Worm (Caenorhabditis elegans) whole organism, late embryonic: ENCODE results near the gene clec-142.

Experiments
- C08G9.2 ChIP-seq: sonication (generic microtip); optimal IDR thresholded peaks from 2 replicates; lab custom pipeline; 2016; ENCODE audit warnings: mild to moderate bottlenecking, missing genetic modification characterization, moderate library complexity, missing compliant biosample characterization
- C38D4.7 ChIP-seq: fragments of 200-800 bp; sonication (Bioruptor generic); optimal IDR thresholded peaks from 2 replicates; lab custom pipeline; 2018; ENCODE audit warnings: mild to moderate bottlenecking, missing genetic modification characterization, moderate library complexity, missing compliant biosample characterization
- K02D7.2 ChIP-seq: sonication (generic microtip); optimal IDR thresholded peaks from 2 replicates; lab custom pipeline; 2017; ENCODE audit warnings: mild to moderate bottlenecking, missing genetic modification characterization, missing compliant biosample characterization
- K09A11.1 ChIP-seq: sonication (generic microtip); optimal IDR thresholded peaks from 2 replicates; lab custom pipeline; 2017; ENCODE audit warnings: antibody characterized with exemption, mild to moderate bottlenecking, missing genetic modification characterization, missing compliant biosample characterization; ENCODE audit not compliant: insufficient read depth
- T23F11.4 ChIP-seq: fragments of 200-800 bp; sonication (Bioruptor generic); optimal IDR thresholded peaks from 2 replicates; lab custom pipeline; 2018; ENCODE audit warnings: mild to moderate bottlenecking, missing genetic modification characterization, missing compliant biosample characterization
- ama-1 ChIP-seq: fragments of 150-350 bp; optimal IDR thresholded peaks from 2 replicates; lab custom pipeline; 2014
- ceh-18 ChIP-seq: sonication (generic microtip); optimal IDR thresholded peaks from 2 replicates; lab custom pipeline; 2016; ENCODE audit warnings: missing genetic modification characterization, missing compliant biosample characterization
- ceh-19 ChIP-seq: fragments of 200-800 bp; sonication (Bioruptor generic); optimal IDR thresholded peaks from 2 replicates; lab custom pipeline; 2018; ENCODE audit warnings: mild to moderate bottlenecking, missing genetic modification characterization, missing compliant biosample characterization
- ceh-22 ChIP-seq: sonication (generic microtip); optimal IDR thresholded peaks from 2 replicates; lab custom pipeline; 2017; ENCODE audit warnings: missing biosample characterization, missing genetic modification characterization
- ceh-24 ChIP-seq: sonication (generic microtip); optimal IDR thresholded peaks from 2 replicates; lab custom pipeline; 2016; ENCODE audit warnings: mild to moderate bottlenecking, missing genetic modification characterization, missing compliant biosample characterization
- ceh-34 ChIP-seq: sonication (generic microtip); optimal IDR thresholded peaks from 2 replicates; lab custom pipeline; 2016; ENCODE audit warnings: mild to moderate bottlenecking, missing genetic modification characterization, missing compliant biosample characterization
- ceh-45 ChIP-seq: fragments of 200-800 bp; sonication (Bioruptor generic); IDR thresholded peaks from 2 replicates; pipeline ENCODE4 v1.3.6; 2022; ENCODE audit warnings: missing genetic modification reagents, missing genetic modification characterization, missing compliant biosample characterization
- ceh-48 ChIP-seq: sonication (generic microtip); optimal IDR thresholded peaks from 2 replicates; lab custom pipeline; 2016; ENCODE audit warnings: missing genetic modification characterization, inconsistent platforms, missing compliant biosample characterization
- ceh-6 ChIP-seq: fragments of 200-800 bp; sonication (Bioruptor generic); optimal IDR thresholded peaks from 2 replicates; lab custom pipeline; 2018; ENCODE audit warnings: mild to moderate bottlenecking, missing genetic modification characterization, missing compliant biosample characterization
- che-1 ChIP-seq: sonication (generic microtip); optimal IDR thresholded peaks from 2 replicates; lab custom pipeline; 2016; ENCODE audit warnings: mild to moderate bottlenecking, missing genetic modification characterization, missing compliant biosample characterization
- dve-1 ChIP-seq: sonication (generic microtip); optimal IDR thresholded peaks from 2 replicates; lab custom pipeline; 2017; ENCODE audit warnings: antibody characterized with exemption, mild to moderate bottlenecking, missing genetic modification characterization, missing compliant biosample characterization
- elt-2 ChIP-seq: sonication (generic microtip); optimal IDR thresholded peaks from 2 replicates; lab custom pipeline; 2016; ENCODE audit warnings: missing genetic modification reagents, missing genetic modification characterization, missing compliant biosample characterization
- ets-4 ChIP-seq: sonication (generic microtip); optimal IDR thresholded peaks from 2 replicates; lab custom pipeline; 2016; ENCODE audit warnings: missing genetic modification characterization, missing compliant biosample characterization
- eyg-1 ChIP-seq: sonication (generic microtip); optimal IDR thresholded peaks from 2 replicates; lab custom pipeline; 2016; ENCODE audit warnings: missing genotype, missing genetic modification characterization, missing compliant biosample characterization
- hlh-30 ChIP-seq: sonication (generic microtip); optimal IDR thresholded peaks from 2 replicates; lab custom pipeline; 2017; ENCODE audit warnings: antibody characterized with exemption, missing genetic modification characterization, missing compliant biosample characterization; ENCODE audit not compliant: insufficient read depth
- hlh-6 ChIP-seq: sonication (generic microtip); optimal IDR thresholded peaks from 2 replicates; lab custom pipeline; 2016; ENCODE audit warnings: missing genotype, missing genetic modification characterization, missing compliant biosample characterization
- hlh-8 ChIP-seq: sonication (generic microtip); optimal IDR thresholded peaks from 2 replicates; lab custom pipeline; 2016; ENCODE audit warnings: missing genotype, missing genetic modification characterization, missing compliant biosample characterization
- nhr-11 ChIP-seq: fragments of 150-350 bp; optimal IDR thresholded peaks from 2 replicates; lab custom pipeline; 2014; ENCODE audit warnings: missing biosample characterization, missing genetic modification characterization
- npax-4 ChIP-seq: sonication (generic microtip); optimal IDR thresholded peaks from 2 replicates; lab custom pipeline; 2016; ENCODE audit warnings: missing genetic modification characterization, missing compliant biosample characterization
- pag-3 ChIP-seq: sonication (generic microtip); optimal IDR thresholded peaks from 2 replicates; lab custom pipeline; 2016; ENCODE audit warnings: missing compliant biosample characterization, missing genetic modification characterization, borderline replicate concordance
- pat-9 ChIP-seq: fragments of 200-800 bp; sonication (Bioruptor generic); optimal IDR thresholded peaks from 2 replicates; lab custom pipeline; 2018; ENCODE audit warnings: mild to moderate bottlenecking, missing genetic modification characterization, moderate library complexity, missing compliant biosample characterization
- pax-1 ChIP-seq: fragments of 150-350 bp; optimal IDR thresholded peaks from 2 replicates; lab custom pipeline; 2014; ENCODE audit warnings: missing biosample characterization, missing genetic modification characterization
- pros-1 ChIP-seq: fragments of 150-350 bp; optimal IDR thresholded peaks from 2 replicates; lab custom pipeline; 2014; ENCODE audit warnings: missing biosample characterization, missing genetic modification reagents, missing genetic modification characterization
- rnt-1 ChIP-seq: sonication (generic microtip); optimal IDR thresholded peaks from 2 replicates; lab custom pipeline; 2016; ENCODE audit warnings: missing genetic modification characterization, missing compliant biosample characterization
- sdc-2 ChIP-seq: sonication (generic microtip); optimal IDR thresholded peaks from 2 replicates; lab custom pipeline; 2016; ENCODE audit warnings: missing genotype, missing genetic modification characterization, missing compliant biosample characterization
- sox-4 ChIP-seq: sonication (generic microtip); optimal IDR thresholded peaks from 2 replicates; lab custom pipeline; 2017; ENCODE audit warnings: mild to moderate bottlenecking, missing genetic modification characterization, inconsistent platforms, missing compliant biosample characterization
- syd-9 ChIP-seq: sonication (generic microtip); optimal IDR thresholded peaks from 2 replicates; lab custom pipeline; 2016; ENCODE audit warnings: mild to moderate bottlenecking, missing genetic modification characterization, moderate library complexity, missing compliant biosample characterization
- tbx-2 ChIP-seq: sonication (generic microtip); optimal IDR thresholded peaks from 2 replicates; lab custom pipeline; 2016; ENCODE audit warnings: missing genetic modification characterization, missing compliant biosample characterization
- tbx-7 ChIP-seq: sonication (generic microtip); optimal IDR thresholded peaks from 2 replicates; lab custom pipeline; 2016; ENCODE audit warnings: missing genotype, missing genetic modification characterization, missing compliant biosample characterization
- unc-3 ChIP-seq, 2 experiments: fragments of 200-800 bp in 1 of 2; sonication (Bioruptor generic) in 1 of 2; sonication (generic microtip) in 1 of 2; conservative IDR thresholded peaks in 1 of 2; optimal IDR thresholded peaks in 1 of 2; 2 replicates each; pipeline versions ENCODE4 v1.3.6 to Lab custom; 2016 to 2022; ENCODE audit warnings: missing compliant biosample characterization in 2 of 2, missing genetic modification characterization in 2 of 2, missing genetic modification reagents in 1 of 2
- unc-55 ChIP-seq: sonication (generic microtip); optimal IDR thresholded peaks from 2 replicates; lab custom pipeline; 2017; ENCODE audit warnings: missing biosample characterization, missing genetic modification reagents, missing genetic modification characterization
- zip-5 ChIP-seq: sonication (generic microtip); optimal IDR thresholded peaks from 2 replicates; lab custom pipeline; 2016; ENCODE audit warnings: missing genetic modification characterization, missing compliant biosample characterization

The clec-142 gene

DNA sequence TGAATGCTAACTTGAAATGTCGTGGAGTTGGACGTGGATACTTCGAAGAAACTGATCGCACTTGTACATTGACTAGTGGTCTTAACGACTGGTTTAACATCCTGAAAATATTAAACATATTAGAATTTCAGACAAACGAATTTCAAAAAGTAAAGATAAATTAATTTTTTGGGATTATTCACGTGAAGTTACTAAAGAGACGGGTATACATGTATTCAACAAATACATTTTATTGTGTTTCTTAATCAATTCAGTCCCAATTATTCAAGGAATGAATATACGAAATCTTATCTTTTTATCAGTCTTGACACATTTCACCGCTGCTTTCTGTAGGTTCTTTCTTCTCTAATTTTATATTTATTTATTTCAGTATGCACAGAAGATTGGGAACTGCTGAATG is at the start of gene clec-142, which contains the start of gene mrpl-10:
Gene clec-142, plus strand, starts transcription at position 264 of the 400 bp plus-strand sequence.
Gene mrpl-10, minus strand, starts transcription at position 101 of the 400 bp plus-strand sequence.
- TF ChIP-seq ets-4 (no peak), syd-9 (tag; lab: Kevin White, UChicago) (no peak), C38D4.7 (no peak), tbx-2 (tag; lab: Kevin White, UChicago) (no peak)

- TF ChIP-seq ceh-45 (GFP tag; lab: Robert Waterston, UW) = no peak
- TF ChIP-seq hlh-30 (tag; lab: Kevin White, UChicago) = no peak
- no peak for TF ChIP-seq syd-9 (tag; lab: Kevin White, UChicago)
- TF ChIP-seq nhr-11 (tag; lab: Kevin White, UChicago) = no peak
- TF ChIP-seq zip-5 (tag; lab: Kevin White, UChicago) = no peak
- no peak for TF ChIP-seq ceh-19 (GFP tag; lab: Kevin White, UChicago)
- TF ChIP-seq C08G9.2 (tag; lab: Kevin White, UChicago) = no peak
- TF ChIP-seq pag-3 (tag; lab: Kevin White, UChicago) = no peak
- TF ChIP-seq ceh-48 = no peak
Observed at ce11 chrII:8230976-8231375, 47.5 kb upstream of the clec-142 start, which contains the start of gene M110.9. Gene M110.9 (plus strand): TSS chrII:8231276.

DNA sequence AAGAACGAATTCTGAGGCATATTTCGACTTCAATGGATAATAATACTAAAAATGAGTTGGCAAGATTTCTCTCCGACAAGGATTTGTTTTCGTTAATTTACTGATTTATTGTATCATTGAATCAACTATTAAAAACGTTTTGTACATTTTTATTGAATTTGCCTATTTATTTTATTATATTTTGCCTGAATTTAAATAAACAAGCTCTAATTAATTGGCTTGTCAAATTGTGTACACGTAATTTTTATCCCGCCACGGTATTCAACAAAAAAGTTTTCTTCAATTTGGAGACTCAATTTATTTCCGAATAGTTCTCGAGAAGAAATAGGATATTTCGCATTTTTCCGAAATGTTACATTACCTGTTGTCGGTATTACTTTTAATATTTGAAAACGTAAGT is 46.0 kb upstream of the clec-142 start, which contains the start of gene M110.7:
Gene M110.7, plus strand, starts transcription at position 301 of the 400 bp plus-strand sequence.
- TF ChIP-seq dve-1 (tag; lab: Kevin White, UChicago) = no peak
- TF ChIP-seq sdc-2 (tag; lab: Kevin White, UChicago) = no peak
- no peak for TF ChIP-seq nhr-11 (tag; lab: Kevin White, UChicago)
- TF ChIP-seq pat-9 (tag; lab: Kevin White, UChicago) = no peak
- no peak for TF ChIP-seq K02D7.2 (tag; lab: Kevin White, UChicago)
- TF ChIP-seq che-1 (tag; lab: Kevin White, UChicago) = no peak
- no peak for TF ChIP-seq ceh-6 (GFP tag; lab: Kevin White, UChicago)
- no peak for TF ChIP-seq ama-1 (lab: Kevin White, UChicago)
- TF ChIP-seq hlh-6 (tag; lab: Kevin White, UChicago) = no peak
- no peak for TF ChIP-seq elt-2 (tag; lab: Kevin White, UChicago)

DNA sequence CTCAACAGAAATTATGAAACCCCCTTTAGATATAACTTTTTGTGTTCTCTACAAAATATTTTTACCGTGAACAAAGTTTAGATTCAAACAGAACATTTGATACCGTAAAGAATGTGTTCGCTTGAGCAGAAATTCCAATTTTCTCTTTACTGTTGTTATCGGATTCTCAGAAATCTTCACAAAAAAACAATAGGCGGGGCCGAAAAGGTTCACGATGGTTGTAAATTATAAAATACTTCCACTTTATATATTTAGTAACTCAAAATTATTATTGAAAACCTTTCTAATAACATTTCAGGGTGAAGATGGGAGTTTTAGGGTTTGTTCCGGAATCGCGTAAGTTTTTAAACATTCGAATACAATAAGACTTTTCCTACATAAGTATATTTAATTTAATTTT is 40.3 kb upstream of the clec-142 start, which contains the start of gene nlp-5:
Gene nlp-5, plus strand, starts transcription at position 301 of the 400 bp plus-strand sequence.
- TF ChIP-seq tbx-7 (no peak), eyg-1 (tag; lab: Kevin White, UChicago) (no peak), rnt-1 (tag; lab: Kevin White, UChicago) (no peak), elt-2 (tag; lab: Kevin White, UChicago) (no peak), K09A11.1 (tag; lab: Kevin White, UChicago) (no peak), ceh-48 (no peak), ceh-22 (tag; lab: Kevin White, UChicago) (no peak), ceh-34 (tag; lab: Kevin White, UChicago) (no peak), tbx-2 (tag; lab: Kevin White, UChicago) (no peak), ceh-45 (GFP tag; lab: Robert Waterston, UW) (no peak), pros-1 (no peak)

- no peak for TF ChIP-seq sox-4 (tag; lab: Kevin White, UChicago)
- no peak for TF ChIP-seq npax-4 (tag; lab: Kevin White, UChicago)
- TF ChIP-seq eyg-1 (tag; lab: Kevin White, UChicago) = no peak
- no peak for TF ChIP-seq hlh-8 (tag; lab: Kevin White, UChicago)
- no peak for TF ChIP-seq ceh-18
- TF ChIP-seq tbx-7 = no peak
- no peak for TF ChIP-seq ceh-24 (tag; lab: Kevin White, UChicago)
- no peak for TF ChIP-seq unc-3 (GFP tag; conservative IDR thresholded peaks at IDR 0.05; lab: Robert Waterston, UW)
- TF ChIP-seq unc-3 (tag; optimal IDR thresholded peaks at IDR 0.05; lab: Kevin White, UChicago) = no peak
- TF ChIP-seq sdc-2 (tag; lab: Kevin White, UChicago) = no peak
- TF ChIP-seq ceh-22 (tag; lab: Kevin White, UChicago) = no peak
- no peak for TF ChIP-seq unc-55
- TF ChIP-seq C08G9.2 (tag; lab: Kevin White, UChicago) = no peak
- TF ChIP-seq T23F11.4 (GFP tag; lab: Kevin White, UChicago) = no peak
- TF ChIP-seq pax-1 (tag; lab: Kevin White, UChicago) = no peak
Observed at ce11 chrII:8246476-8246875, 32.0 kb upstream of the clec-142 start, which contains the start of gene F35C11.3. Gene F35C11.3 (plus strand): TSS chrII:8246776.
